Fruit fly (Drosophila melanogaster) whole organism, adult: ENCODE results near the gene CG8191.

Experiments
- CG11617 ChIP-seq: fragments of 200-800 bp; sonication (Bioruptor generic); optimal IDR thresholded peaks from 2 replicates; lab custom pipeline; 2017; ENCODE audit warnings: mild to moderate bottlenecking, missing biosample characterization, missing genetic modification reagents, missing genetic modification characterization
- CG1620 ChIP-seq: fragments of 200-800 bp; sonication (Bioruptor generic); optimal IDR thresholded peaks from 2 replicates; lab custom pipeline; 2016; ENCODE audit warnings: missing biosample characterization, missing genetic modification characterization
- CG7045 ChIP-seq: fragments of 200-800 bp; sonication (Bioruptor generic); optimal IDR thresholded peaks from 2 replicates; lab custom pipeline; 2017; ENCODE audit warnings: missing biosample characterization, mild to moderate bottlenecking, missing genetic modification characterization
- CG7101 ChIP-seq: fragments of 200-800 bp; sonication (Bioruptor generic); optimal IDR thresholded peaks from 2 replicates; lab custom pipeline; 2018; ENCODE audit warnings: missing biosample characterization, mild to moderate bottlenecking, missing genetic modification characterization, moderate library complexity
- Hr96 ChIP-seq: fragments of 200-800 bp; sonication (Bioruptor generic); optimal IDR thresholded peaks from 2 replicates; lab custom pipeline; 2016; ENCODE audit warnings: missing biosample characterization, missing genetic modification characterization
- Mnt ChIP-seq: fragments of 200-800 bp; sonication (Bioruptor generic); optimal IDR thresholded peaks from 2 replicates; lab custom pipeline; 2016; ENCODE audit warnings: missing biosample characterization, mild to moderate bottlenecking, missing genetic modification characterization
- bab1 ChIP-seq: fragments of 200-800 bp; sonication (Bioruptor generic); optimal IDR thresholded peaks from 3 replicates; lab custom pipeline; 2019; ENCODE audit warnings: missing biosample characterization, mild to moderate bottlenecking, missing genetic modification characterization, moderate library complexity
- cic ChIP-seq: fragments of 200-800 bp; sonication (Bioruptor generic); optimal IDR thresholded peaks from 2 replicates; lab custom pipeline; 2017; ENCODE audit warnings: missing biosample characterization, mild to moderate bottlenecking, missing genetic modification characterization, moderate library complexity
- cnc ChIP-seq, 2 experiments: fragments of >200 bp; optimal IDR thresholded peaks; 2 replicates each; lab custom pipeline; 2017
- kay ChIP-seq: fragments of 200-800 bp; sonication (Bioruptor generic); peaks from one replicate; lab custom pipeline; 2016; ENCODE audit warnings: missing biosample characterization, missing genetic modification characterization, borderline replicate concordance
- ovo ChIP-seq: fragments of 200-800 bp; sonication (Bioruptor generic); optimal IDR thresholded peaks from 2 replicates; lab custom pipeline; 2016; ENCODE audit warnings: missing biosample characterization, missing genetic modification characterization
- pad ChIP-seq: fragments of 200-800 bp; sonication (Bioruptor generic); optimal IDR thresholded peaks from 3 replicates; lab custom pipeline; 2017; ENCODE audit warnings: missing biosample characterization, missing genetic modification characterization, mild to moderate bottlenecking, moderate library complexity, missing genetic modification reagents
- tj ChIP-seq: fragments of 200-800 bp; sonication (Bioruptor generic); optimal IDR thresholded peaks from 3 replicates; lab custom pipeline; 2017; ENCODE audit warnings: missing biosample characterization, mild to moderate bottlenecking, missing genetic modification characterization, moderate library complexity

DNA sequence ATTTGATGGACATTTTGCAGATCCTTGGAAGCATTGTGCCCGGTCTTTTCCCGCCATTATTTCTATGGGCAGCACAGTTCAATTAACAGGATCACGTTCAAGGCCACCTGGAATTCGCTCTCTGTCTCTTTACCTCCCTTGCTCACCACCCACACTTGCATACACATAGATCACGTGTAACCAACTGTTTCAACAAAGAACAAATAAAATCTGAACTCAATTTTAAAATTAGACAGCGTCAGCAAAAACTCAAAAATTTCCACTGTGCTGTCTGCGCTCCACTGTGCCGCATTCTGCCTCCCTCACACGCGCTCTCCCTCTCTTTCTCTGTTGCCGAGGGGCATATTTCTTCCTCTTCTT is 22.4 kb upstream of the CG8191 start:
- TF ChIP-seq CG7045 (no peak), ovo (GFP tag; lab: Kevin White, UChicago) (no peak), pad (GFP tag; lab: Kevin White, UChicago) (no peak), kay (GFP tag; lab: Kevin White, UChicago) (no peak), cnc (optimal IDR thresholded peaks at IDR 0.05; lab: Kevin White, UChicago) (no peak), CG1620 (GFP tag; lab: Kevin White, UChicago) (no peak), CG11617 (GFP tag; lab: Kevin White, UChicago) (no peak), cic (GFP tag; lab: Kevin White, UChicago) (no peak), bab1 (no peak), Mnt (GFP tag; lab: Kevin White, UChicago) (no peak), CG7101 (tag; lab: Kevin White, UChicago) (no peak), Hr96 (no peak), tj (GFP tag; lab: Kevin White, UChicago) (peak; percentile 90)
